Fruit fly (Drosophila melanogaster) whole organism, wandering third instar larva: ENCODE data around the gene CG31344.

Experiments
- Sp1 ChIP-seq: fragments of 200-800 bp; sonication (Bioruptor generic); optimal IDR thresholded peaks from 3 replicates; lab custom pipeline; 2019; ENCODE audit warnings: missing biosample characterization, mild to moderate bottlenecking, missing genetic modification characterization, moderate library complexity
- Vsx2 ChIP-seq: fragments of 200-300, 225-300 bp; sonication (Bioruptor generic); optimal IDR thresholded peaks from 2 replicates; lab custom pipeline; 2018; ENCODE audit warnings: missing biosample characterization, missing genetic modification characterization; ENCODE audit not compliant: partially characterized antibody
- h ChIP-seq: fragments of 200-800 bp; sonication (Bioruptor generic); optimal IDR thresholded peaks from 3 replicates; lab custom pipeline; 2016; ENCODE audit warnings: missing biosample characterization, mild to moderate bottlenecking, missing genetic modification characterization
- jim ChIP-seq: fragments of 175-275, 200-325 bp; sonication (Bioruptor generic); optimal IDR thresholded peaks from 2 replicates; lab custom pipeline; 2016; ENCODE audit warnings: missing biosample characterization, mild to moderate bottlenecking, missing genetic modification characterization
- usp ChIP-seq: fragments of >200 bp; optimal IDR thresholded peaks from 2 replicates; lab custom pipeline; 2017; ENCODE audit warnings: missing biosample characterization, missing genetic modification characterization

- TF ChIP-seq h (GFP tag; lab: Kevin White, UChicago) = peak; percentile 83
- no peak for TF ChIP-seq usp
- TF ChIP-seq Vsx2 (GFP tag; lab: Kevin White, UChicago) = peak; percentile 92
- TF ChIP-seq Sp1 (GFP tag; lab: Kevin White, UChicago) = peak; percentile 64
- peak; percentile 52 for TF ChIP-seq jim (GFP tag; lab: Kevin White, UChicago)
Observed at dm6 chr3R:15196134-15197034, 28.7 kb downstream of the CG31344 start, which contains the start of the genes Kpc1 and CG42542.
